Worm (Caenorhabditis elegans) whole organism, young adult: ENCODE results near the gene eif-1.

ENCODE experiments used
- F22D6.2 ChIP-seq: sonication (generic microtip); optimal IDR thresholded peaks from 2 replicates; lab custom pipeline; 2016; ENCODE audit warnings: mild to moderate bottlenecking, missing genetic modification characterization, missing compliant biosample characterization
- ZK185.1 ChIP-seq: sonication (generic microtip); optimal IDR thresholded peaks from 2 replicates; lab custom pipeline; 2016; ENCODE audit warnings: mild to moderate bottlenecking, missing genetic modification characterization, missing compliant biosample characterization; ENCODE audit not compliant: poor library complexity, severe bottlenecking
- ceh-58 ChIP-seq: fragments of 200-800 bp; sonication (Bioruptor generic); IDR thresholded peaks from 2 replicates; pipeline ENCODE4 v1.3.6; 2022; ENCODE audit warnings: missing genetic modification characterization, missing compliant biosample characterization
- let-526 ChIP-seq: fragments of 200-800 bp; sonication (Bioruptor generic); IDR thresholded peaks from 2 replicates; pipeline ENCODE4 v1.3.6; 2022; ENCODE audit warnings: missing genetic modification reagents, missing genetic modification characterization, missing compliant biosample characterization
- pha-4 ChIP-seq: fragments of 150-350 bp; sonication (generic microtip); optimal IDR thresholded peaks from 2 replicates; lab custom pipeline; 2014; ENCODE audit warnings: missing biosample characterization, missing genetic modification reagents, missing genetic modification characterization

ce11 chrII:4984151-4984550 is 9.2 kb downstream of the eif-1 start:
- TF ChIP-seq ZK185.1: no peak
- no peak for TF ChIP-seq ceh-58
- TF ChIP-seq pha-4 (tag; lab: Kevin White, UChicago): no peak
- TF ChIP-seq F22D6.2: no peak
- no peak for TF ChIP-seq let-526
